Worm (Caenorhabditis elegans): ENCODE data around the gene Y45F3A.1.

ce11 chrIII:10565926-10566325 lies 4.2 kb upstream of the Y45F3A.1 start, which contains the start of gene acdh-11:
- TF ChIP-seq ceh-43 (GFP tag; optimal IDR thresholded peaks at IDR 0.05) (no peak), ces-1 (GFP tag; optimal IDR thresholded peaks at IDR 0.05) (no peak), nhr-28 (tag; optimal IDR thresholded peaks at IDR 0.05) (no peak), sptf-1 (tag; optimal IDR thresholded peaks at IDR 0.05) (no peak), nhr-76 (tag; optimal IDR thresholded peaks at IDR 0.05) (no peak), unc-62 (GFP tag; optimal IDR thresholded peaks at IDR 0.05) (no peak)
